Fruit fly (Drosophila melanogaster) whole organism, embryonic: ENCODE results near the gene mld.

Source experiments
- CG12219 ChIP-seq: fragments of 200-800 bp; sonication (Bioruptor generic); optimal IDR thresholded peaks from 3 replicates; lab custom pipeline; 2018; ENCODE audit warnings: missing biosample characterization, mild to moderate bottlenecking, missing genetic modification characterization
- CG12391 ChIP-seq: fragments of 200-800 bp; sonication (Bioruptor generic); optimal IDR thresholded peaks from 3 replicates; lab custom pipeline; 2018; ENCODE audit warnings: missing biosample characterization, mild to moderate bottlenecking, missing genetic modification characterization, moderate library complexity
- CG12769 ChIP-seq: fragments of 200-800 bp; sonication (Bioruptor generic); optimal IDR thresholded peaks from 2 replicates; lab custom pipeline; 2019; ENCODE audit warnings: missing biosample characterization, mild to moderate bottlenecking, missing genetic modification characterization, moderate library complexity
- CG14014 ChIP-seq: fragments of 200-800 bp; sonication (Bioruptor generic); IDR thresholded peaks from 2 replicates; pipeline ENCODE4 v1.3.6; 2022; ENCODE audit warnings: missing biosample characterization, missing genetic modification characterization
- CG1603 ChIP-seq: fragments of 200-800 bp; sonication (Bioruptor generic); optimal IDR thresholded peaks from 2 replicates; lab custom pipeline; 2019; ENCODE audit warnings: missing biosample characterization, mild to moderate bottlenecking, missing genetic modification characterization, moderate library complexity
- CG17186 ChIP-seq: fragments of 200-800 bp; sonication (Bioruptor generic); optimal IDR thresholded peaks from 3 replicates; lab custom pipeline; 2017; ENCODE audit warnings: missing biosample characterization, missing genetic modification reagents, missing genetic modification characterization
- CG17568 ChIP-seq: fragments of 200-800 bp; sonication (Bioruptor generic); optimal IDR thresholded peaks from 2 replicates; lab custom pipeline; 2018; ENCODE audit warnings: missing biosample characterization, mild to moderate bottlenecking, missing genetic modification characterization, moderate library complexity
- CG17912 ChIP-seq: fragments of 200-800 bp; sonication (Bioruptor generic); optimal IDR thresholded peaks from 2 replicates; lab custom pipeline; 2018; ENCODE audit warnings: missing biosample characterization, mild to moderate bottlenecking, missing genetic modification characterization
- CG18262 ChIP-seq: fragments of 200-800 bp; optimal IDR thresholded peaks from 3 replicates; lab custom pipeline; 2019; ENCODE audit warnings: missing biosample characterization, mild to moderate bottlenecking, missing genetic modification characterization, moderate library complexity
- CG2875 ChIP-seq: fragments of 200-800 bp; sonication (Bioruptor generic); optimal IDR thresholded peaks from 2 replicates; lab custom pipeline; 2017; ENCODE audit warnings: missing biosample characterization, mild to moderate bottlenecking, missing genetic modification characterization, missing genetic modification reagents
- CG30020 ChIP-seq: fragments of 200-800 bp; optimal IDR thresholded peaks from 2 replicates; lab custom pipeline; 2019; ENCODE audit warnings: missing biosample characterization, mild to moderate bottlenecking, missing genetic modification characterization, moderate library complexity
- CG31224 ChIP-seq: fragments of 200-800 bp; sonication (Bioruptor generic); IDR thresholded peaks from 2 replicates; pipeline ENCODE4 v1.3.6; 2022; ENCODE audit warnings: missing biosample characterization, missing genetic modification characterization
- CG43689 ChIP-seq: fragments of 200-800 bp; sonication (Bioruptor generic); IDR thresholded peaks from 2 replicates; pipeline ENCODE4 v1.3.6; 2022; ENCODE audit warnings: missing biosample characterization, missing genetic modification characterization
- CG4854 ChIP-seq: fragments of 200-800 bp; sonication (Bioruptor generic); optimal IDR thresholded peaks from 2 replicates; lab custom pipeline; 2016; ENCODE audit warnings: missing biosample characterization, missing genetic modification characterization, inconsistent platforms
- CG6689 ChIP-seq: fragments of 200-800 bp; sonication (Bioruptor generic); IDR thresholded peaks from 2 replicates; pipeline ENCODE4 v1.3.6; 2022; ENCODE audit warnings: missing biosample characterization, missing genetic modification characterization
- CG7556 ChIP-seq: fragments of 200-800 bp; sonication (Bioruptor generic); optimal IDR thresholded peaks from 2 replicates; lab custom pipeline; 2017; ENCODE audit warnings: missing biosample characterization, mild to moderate bottlenecking, missing genetic modification characterization
- CG8281 ChIP-seq: fragments of 200-800 bp; sonication (Bioruptor generic); optimal IDR thresholded peaks from 2 replicates; lab custom pipeline; 2018; ENCODE audit warnings: missing biosample characterization, mild to moderate bottlenecking, missing genetic modification characterization, moderate library complexity
- CG8924 ChIP-seq: fragments of 200-800 bp; optimal IDR thresholded peaks from 3 replicates; lab custom pipeline; 2019; ENCODE audit warnings: missing biosample characterization, mild to moderate bottlenecking, missing genetic modification characterization, moderate library complexity
- CG9817 ChIP-seq: fragments of 200-800 bp; sonication (Bioruptor generic); optimal IDR thresholded peaks from 2 replicates; lab custom pipeline; 2018; ENCODE audit warnings: missing biosample characterization, mild to moderate bottlenecking, missing genetic modification characterization, moderate library complexity
- CkIIα-i1 ChIP-seq: fragments of 200-800 bp; sonication (Bioruptor generic); IDR thresholded peaks from 2 replicates; pipeline ENCODE4 v1.3.6; 2022; ENCODE audit warnings: missing biosample characterization, missing genetic modification characterization
- CrebB ChIP-seq: fragments of 200-800 bp; sonication (Bioruptor generic); optimal IDR thresholded peaks from 3 replicates; lab custom pipeline; 2018; ENCODE audit warnings: missing biosample characterization, mild to moderate bottlenecking, missing genetic modification characterization
- D ChIP-seq, 2 experiments: fragments of 200-800 bp in 1 of 2; fragments of >200 bp in 1 of 2; sonication (Bioruptor generic) in 1 of 2; optimal IDR thresholded peaks; 2 replicates in 1 of 2; 3 replicates in 1 of 2; lab custom pipeline; 2017; ENCODE audit warnings: mild to moderate bottlenecking in 1 of 2, missing biosample characterization in 1 of 2, missing genetic modification characterization in 1 of 2, missing genetic modification reagents in 1 of 2
- Dek ChIP-seq: fragments of 200-800 bp; sonication (Bioruptor generic); optimal IDR thresholded peaks from 3 replicates; lab custom pipeline; 2019; ENCODE audit warnings: missing biosample characterization, mild to moderate bottlenecking, missing genetic modification characterization, moderate library complexity
- Fer1 ChIP-seq: fragments of 200-800 bp; sonication (Bioruptor generic); optimal IDR thresholded peaks from 2 replicates; lab custom pipeline; 2017; ENCODE audit warnings: missing biosample characterization, mild to moderate bottlenecking, missing genetic modification characterization
- Fer2 ChIP-seq: fragments of 200-800 bp; sonication (Bioruptor generic); optimal IDR thresholded peaks from 2 replicates; lab custom pipeline; 2018; ENCODE audit warnings: missing biosample characterization, mild to moderate bottlenecking, missing genetic modification characterization, moderate library complexity
- H2.0 ChIP-seq: fragments of 200-800 bp; sonication (Bioruptor generic); IDR thresholded peaks from 2 replicates; pipeline ENCODE4 v1.3.6; 2022; ENCODE audit warnings: missing biosample characterization, missing genetic modification characterization
- HLH4C ChIP-seq: fragments of 200-800 bp; sonication (Bioruptor generic); IDR thresholded peaks from 3 replicates; pipeline ENCODE4 v1.3.6; 2022; ENCODE audit warnings: missing biosample characterization, missing genetic modification characterization; ENCODE audit not compliant: partially characterized antibody
- HLH54F ChIP-seq: fragments of 200-800 bp; sonication (Bioruptor generic); optimal IDR thresholded peaks from 3 replicates; lab custom pipeline; 2016; ENCODE audit warnings: missing biosample characterization, missing genetic modification characterization
- NK7.1 ChIP-seq: fragments of 200-800 bp; sonication (Bioruptor generic); optimal IDR thresholded peaks from 3 replicates; lab custom pipeline; 2016; ENCODE audit warnings: missing biosample characterization, missing genetic modification characterization
- Trl ChIP-seq, 3 experiments: fragments of >200 bp in 2 of 3; fragments of 200-800 bp in 1 of 3; sonication (Bioruptor generic) in 1 of 3; optimal IDR thresholded peaks; 2 replicates in 1 of 3; 3 replicates in 2 of 3; lab custom pipeline; 2016 to 2017; ENCODE audit warnings: missing biosample characterization in 1 of 3, missing genetic modification characterization in 1 of 3
- Usf ChIP-seq: fragments of 200-800 bp; sonication (Bioruptor generic); optimal IDR thresholded peaks from 2 replicates; lab custom pipeline; 2017; ENCODE audit warnings: missing genotype, missing biosample characterization, missing genetic modification characterization
- ci ChIP-seq: fragments of 200-800 bp; sonication (Bioruptor generic); IDR thresholded peaks from 3 replicates; pipeline ENCODE4 v1.3.6; 2022; ENCODE audit warnings: missing biosample characterization, missing genetic modification characterization
- dpn ChIP-seq, 2 experiments: fragments of 200-800 bp; sonication (Bioruptor generic); optimal IDR thresholded peaks; 3 replicates each; lab custom pipeline; 2016; ENCODE audit warnings: missing biosample characterization in 2 of 2, missing genetic modification characterization in 2 of 2
- dysf ChIP-seq: fragments of 200-800 bp; sonication (Bioruptor generic); IDR thresholded peaks from 3 replicates; pipeline ENCODE4 v1.3.6; 2022; ENCODE audit warnings: missing biosample characterization, missing genetic modification characterization
- fd102C ChIP-seq: fragments of 200-800 bp; sonication (Bioruptor generic); optimal IDR thresholded peaks from 2 replicates; lab custom pipeline; 2018; ENCODE audit warnings: missing biosample characterization, mild to moderate bottlenecking, missing genetic modification characterization, moderate library complexity
- ftz-f1 ChIP-seq: fragments of 200-800 bp; sonication (Bioruptor generic); optimal IDR thresholded peaks from 2 replicates; lab custom pipeline; 2016; ENCODE audit warnings: missing biosample characterization, missing genetic modification characterization
- gt ChIP-seq: fragments of 200-800 bp; sonication (Bioruptor generic); IDR thresholded peaks from 2 replicates; pipeline ENCODE4 v1.3.6; 2022; ENCODE audit warnings: missing biosample characterization, missing genetic modification characterization
- kah ChIP-seq: fragments of 200-800 bp; sonication (Bioruptor generic); optimal IDR thresholded peaks from 2 replicates; lab custom pipeline; 2018; ENCODE audit warnings: missing biosample characterization, mild to moderate bottlenecking, missing genetic modification characterization
- klu ChIP-seq: fragments of 200-800 bp; sonication (Bioruptor generic); IDR thresholded peaks from 2 replicates; pipeline ENCODE4 v1.3.6; 2022; ENCODE audit warnings: missing biosample characterization, missing genetic modification characterization
- lbe ChIP-seq: fragments of 200-800 bp; sonication (Bioruptor generic); optimal IDR thresholded peaks from 2 replicates; lab custom pipeline; 2016; ENCODE audit warnings: missing biosample characterization, mild to moderate bottlenecking, missing genetic modification characterization
- mld ChIP-seq: fragments of 200-800 bp; sonication (Bioruptor generic); IDR thresholded peaks from 3 replicates; pipeline ENCODE4 v1.3.6; 2022; ENCODE audit warnings: missing biosample characterization, missing genetic modification characterization; ENCODE audit not compliant: partially characterized antibody
- nau ChIP-seq: fragments of 200-800 bp; sonication (Bioruptor generic); optimal IDR thresholded peaks from 3 replicates; lab custom pipeline; 2017; ENCODE audit warnings: missing biosample characterization, mild to moderate bottlenecking, missing genetic modification characterization, missing genetic modification reagents
- scrt ChIP-seq: fragments of 200-800 bp; sonication (Bioruptor generic); optimal IDR thresholded peaks from 2 replicates; lab custom pipeline; 2018; ENCODE audit warnings: missing biosample characterization, mild to moderate bottlenecking, missing genetic modification characterization, moderate library complexity
- sens ChIP-seq: fragments of 200-800 bp; sonication (Bioruptor generic); peaks from one replicate; lab custom pipeline; 2016; ENCODE audit warnings: missing biosample characterization, missing genetic modification characterization
- slbo ChIP-seq: fragments of 200-800 bp; sonication (Bioruptor generic); IDR thresholded peaks from 2 replicates; pipeline ENCODE4 v1.3.6; 2022; ENCODE audit warnings: missing biosample characterization, missing genetic modification characterization
- so ChIP-seq: fragments of 200-800 bp; sonication (Bioruptor generic); IDR thresholded peaks from 3 replicates; pipeline ENCODE4 v1.3.6; 2022; ENCODE audit warnings: missing biosample characterization, missing genetic modification characterization
- tgo ChIP-seq: fragments of 200-800 bp; sonication (Bioruptor generic); IDR thresholded peaks from 3 replicates; pipeline ENCODE4 v1.3.6; 2022; ENCODE audit warnings: missing biosample characterization, missing genetic modification characterization
- vfl ChIP-seq: fragments of 200-800 bp; sonication (Bioruptor generic); optimal IDR thresholded peaks from 2 replicates; lab custom pipeline; 2016; ENCODE audit warnings: missing biosample characterization, missing genetic modification characterization
- zfh1 ChIP-seq: fragments of 200-800 bp; sonication (Bioruptor generic); IDR thresholded peaks from 3 replicates; pipeline ENCODE4 v1.3.6; 2022; ENCODE audit warnings: missing biosample characterization, missing genetic modification characterization

The mld gene

dm6 chr3R:24544388-24544787 is 41.1 kb upstream of the mld start, which contains the start of gene Esyt2 (continued):
- peak; percentile 11 for TF ChIP-seq Usf
- TF ChIP-seq CG12769, result peak; percentile 37
- TF ChIP-seq CG14014 (GFP tag; lab: Robert Waterston, UW), result peak; percentile 28; the same call in 1 of the 2 replicates
- peak; percentile 46 for TF ChIP-seq Fer1 (GFP tag; lab: Kevin White, UChicago)
- no peak for TF ChIP-seq mld (GFP tag; lab: Robert Waterston, UW)
- no peak for TF ChIP-seq CG4854 (GFP tag; lab: Kevin White, UChicago)
- no peak for TF ChIP-seq fd102C (GFP tag; lab: Kevin White, UChicago)
- TF ChIP-seq CG12219 (GFP tag; lab: Kevin White, UChicago), result no peak
- no peak for TF ChIP-seq CG17912 (GFP tag; lab: Kevin White, UChicago)
- TF ChIP-seq tgo (GFP tag; lab: Robert Waterston, UW), result peak; percentile 58; the same call in 2 of the 3 replicates
- TF ChIP-seq kah, result peak; percentile 65
- no peak for TF ChIP-seq D (optimal IDR thresholded peaks at IDR 0.05; lab: Kevin White, UChicago)
- TF ChIP-seq D (GFP tag; optimal IDR thresholded peaks at IDR 0.05; lab: Kevin White, UChicago), result no peak
- no peak for TF ChIP-seq lbe (GFP tag; lab: Kevin White, UChicago)
- TF ChIP-seq CG1603 (tag; lab: Kevin White, UChicago), result no peak
- TF ChIP-seq gt (GFP tag; lab: Robert Waterston, UW), result no peak
- TF ChIP-seq CG8281, result no peak
- no peak for TF ChIP-seq CG17568 (GFP tag; lab: Kevin White, UChicago)
- TF ChIP-seq CG17186 (GFP tag; lab: Kevin White, UChicago), result no peak
- TF ChIP-seq Trl (optimal IDR thresholded peaks at IDR 0.05; lab: Kevin White, UChicago), result peak; percentile 38 to 42
- TF ChIP-seq Trl (GFP tag; optimal IDR thresholded peaks at IDR 0.05; lab: Kevin White, UChicago), result no peak
- peak; percentile 60; the same call in 1 of the 3 replicates for TF ChIP-seq dysf (GFP tag; lab: Robert Waterston, UW)
- peak; percentile 32; the same call in 1 of the 2 replicates for TF ChIP-seq H2.0 (GFP tag; lab: Robert Waterston, UW)
- peak; percentile 42 for TF ChIP-seq ftz-f1
- TF ChIP-seq CG43689 (GFP tag; lab: Robert Waterston, UW), result no peak
- TF ChIP-seq sens (GFP tag; lab: Kevin White, UChicago), result peak; percentile 38
- peak; percentile 93 for TF ChIP-seq scrt (GFP tag; lab: Kevin White, UChicago)
- no peak for TF ChIP-seq vfl
- no peak for TF ChIP-seq CG9817 (tag; lab: Kevin White, UChicago)
- peak; percentile 55; the same call in 2 of the 3 replicates for TF ChIP-seq so (GFP tag; lab: Robert Waterston, UW)
- TF ChIP-seq nau (GFP tag; lab: Kevin White, UChicago), result peak; percentile 27
- TF ChIP-seq Dek, result peak; percentile 66
- peak; percentile 6; the same call in 1 of the 3 replicates for TF ChIP-seq zfh1 (GFP tag; lab: Robert Waterston, UW)
- TF ChIP-seq Fer2 (tag; lab: Kevin White, UChicago), result no peak
- TF ChIP-seq HLH54F (GFP tag; lab: Kevin White, UChicago), result no peak
- no peak for TF ChIP-seq klu (GFP tag; lab: Robert Waterston, UW)
- peak in 1 of 2 experiments; percentile 12 for TF ChIP-seq dpn (GFP tag; optimal IDR thresholded peaks at IDR 0.05; lab: Kevin White, UChicago)
- no peak for TF ChIP-seq CG2875 (GFP tag; lab: Kevin White, UChicago)
- TF ChIP-seq ci, result peak; percentile 52; the same call in 2 of the 3 replicates
- TF ChIP-seq CG6689 (GFP tag; lab: Robert Waterston, UW), result peak; percentile 39; the same call in 1 of the 2 replicates
- TF ChIP-seq CG18262 (tag; lab: Kevin White, UChicago), result peak; percentile 47
- TF ChIP-seq CrebB (tag; lab: Kevin White, UChicago), result no peak
- TF ChIP-seq CG31224 (GFP tag; lab: Robert Waterston, UW), result peak; percentile 59; the same call in 1 of the 2 replicates
- no peak for TF ChIP-seq CkIIα-i1 (GFP tag; lab: Robert Waterston, UW)
- no peak for TF ChIP-seq NK7.1
- TF ChIP-seq CG7556 (GFP tag; lab: Kevin White, UChicago), result peak; percentile 30
- no peak for TF ChIP-seq CG30020 (tag; lab: Kevin White, UChicago)
- TF ChIP-seq CG12391 (tag; lab: Kevin White, UChicago), result peak; percentile 38
- TF ChIP-seq CG8924 (tag; lab: Kevin White, UChicago), result peak; percentile 23
- no peak for TF ChIP-seq HLH4C (GFP tag; lab: Robert Waterston, UW)
- peak; percentile 77 for TF ChIP-seq slbo (GFP tag; lab: Robert Waterston, UW)
